Worm (Caenorhabditis elegans) whole organism, late embryonic: ENCODE data around the gene R10E11.9.

Experiments
- C38D4.7 ChIP-seq: fragments of 200-800 bp; sonication (Bioruptor generic); optimal IDR thresholded peaks from 2 replicates; lab custom pipeline; 2018; ENCODE audit warnings: mild to moderate bottlenecking, missing genetic modification characterization, moderate library complexity, missing compliant biosample characterization
- F13H6.1 ChIP-seq: sonication (generic microtip); optimal IDR thresholded peaks from 2 replicates; lab custom pipeline; 2016; ENCODE audit warnings: missing genetic modification characterization, missing compliant biosample characterization
- K02D7.2 ChIP-seq: sonication (generic microtip); optimal IDR thresholded peaks from 2 replicates; lab custom pipeline; 2017; ENCODE audit warnings: mild to moderate bottlenecking, missing genetic modification characterization, missing compliant biosample characterization
- K09A11.1 ChIP-seq: sonication (generic microtip); optimal IDR thresholded peaks from 2 replicates; lab custom pipeline; 2017; ENCODE audit warnings: antibody characterized with exemption, mild to moderate bottlenecking, missing genetic modification characterization, missing compliant biosample characterization; ENCODE audit not compliant: insufficient read depth
- T23F11.4 ChIP-seq: fragments of 200-800 bp; sonication (Bioruptor generic); optimal IDR thresholded peaks from 2 replicates; lab custom pipeline; 2018; ENCODE audit warnings: mild to moderate bottlenecking, missing genetic modification characterization, missing compliant biosample characterization
- Y22D7AL.16 ChIP-seq: sonication (generic microtip); optimal IDR thresholded peaks from 2 replicates; lab custom pipeline; 2016; ENCODE audit warnings: missing genetic modification characterization, missing compliant biosample characterization
- ama-1 ChIP-seq: fragments of 150-350 bp; optimal IDR thresholded peaks from 2 replicates; lab custom pipeline; 2014
- ceh-22 ChIP-seq: sonication (generic microtip); optimal IDR thresholded peaks from 2 replicates; lab custom pipeline; 2017; ENCODE audit warnings: missing biosample characterization, missing genetic modification characterization
- ceh-24 ChIP-seq: sonication (generic microtip); optimal IDR thresholded peaks from 2 replicates; lab custom pipeline; 2016; ENCODE audit warnings: mild to moderate bottlenecking, missing genetic modification characterization, missing compliant biosample characterization
- ceh-30 ChIP-seq: fragments of 150-350 bp; optimal IDR thresholded peaks from 2 replicates; lab custom pipeline; 2014; ENCODE audit warnings: missing biosample characterization, missing genetic modification characterization
- ceh-45 ChIP-seq: fragments of 200-800 bp; sonication (Bioruptor generic); IDR thresholded peaks from 2 replicates; pipeline ENCODE4 v1.3.6; 2022; ENCODE audit warnings: missing genetic modification reagents, missing genetic modification characterization, missing compliant biosample characterization
- ceh-48 ChIP-seq: sonication (generic microtip); optimal IDR thresholded peaks from 2 replicates; lab custom pipeline; 2016; ENCODE audit warnings: missing genetic modification characterization, inconsistent platforms, missing compliant biosample characterization
- ceh-6 ChIP-seq: fragments of 200-800 bp; sonication (Bioruptor generic); optimal IDR thresholded peaks from 2 replicates; lab custom pipeline; 2018; ENCODE audit warnings: mild to moderate bottlenecking, missing genetic modification characterization, missing compliant biosample characterization
- ceh-9 ChIP-seq: sonication (generic microtip); optimal IDR thresholded peaks from 2 replicates; lab custom pipeline; 2016; ENCODE audit warnings: mild to moderate bottlenecking, missing genetic modification characterization, inconsistent platforms, missing compliant biosample characterization
- dve-1 ChIP-seq: sonication (generic microtip); optimal IDR thresholded peaks from 2 replicates; lab custom pipeline; 2017; ENCODE audit warnings: antibody characterized with exemption, mild to moderate bottlenecking, missing genetic modification characterization, missing compliant biosample characterization
- elt-2 ChIP-seq: sonication (generic microtip); optimal IDR thresholded peaks from 2 replicates; lab custom pipeline; 2016; ENCODE audit warnings: missing genetic modification reagents, missing genetic modification characterization, missing compliant biosample characterization
- ets-4 ChIP-seq: sonication (generic microtip); optimal IDR thresholded peaks from 2 replicates; lab custom pipeline; 2016; ENCODE audit warnings: missing genetic modification characterization, missing compliant biosample characterization
- gmeb-2 ChIP-seq: sonication (generic microtip); optimal IDR thresholded peaks from 2 replicates; lab custom pipeline; 2016; ENCODE audit warnings: missing genetic modification characterization, inconsistent platforms, missing compliant biosample characterization
- hlh-15 ChIP-seq: sonication (generic microtip); optimal IDR thresholded peaks from 2 replicates; lab custom pipeline; 2016; ENCODE audit warnings: missing genetic modification characterization, missing compliant biosample characterization
- hlh-30 ChIP-seq: sonication (generic microtip); optimal IDR thresholded peaks from 2 replicates; lab custom pipeline; 2017; ENCODE audit warnings: antibody characterized with exemption, missing genetic modification characterization, missing compliant biosample characterization; ENCODE audit not compliant: insufficient read depth
- hlh-6 ChIP-seq: sonication (generic microtip); optimal IDR thresholded peaks from 2 replicates; lab custom pipeline; 2016; ENCODE audit warnings: missing genotype, missing genetic modification characterization, missing compliant biosample characterization
- mec-3 ChIP-seq: sonication (generic microtip); optimal IDR thresholded peaks from 2 replicates; lab custom pipeline; 2016; ENCODE audit warnings: borderline replicate concordance, missing genetic modification characterization, missing compliant biosample characterization
- nhr-11 ChIP-seq: fragments of 150-350 bp; optimal IDR thresholded peaks from 2 replicates; lab custom pipeline; 2014; ENCODE audit warnings: missing biosample characterization, missing genetic modification characterization
- nhr-232 ChIP-seq: sonication (generic microtip); optimal IDR thresholded peaks from 2 replicates; lab custom pipeline; 2016; ENCODE audit warnings: missing genetic modification characterization, missing compliant biosample characterization
- npax-4 ChIP-seq: sonication (generic microtip); optimal IDR thresholded peaks from 2 replicates; lab custom pipeline; 2016; ENCODE audit warnings: missing genetic modification characterization, missing compliant biosample characterization
- odd-2 ChIP-seq: sonication (generic microtip); optimal IDR thresholded peaks from 2 replicates; lab custom pipeline; 2017; ENCODE audit warnings: antibody characterized with exemption, mild to moderate bottlenecking, missing genetic modification characterization, missing compliant biosample characterization
- pag-3 ChIP-seq: sonication (generic microtip); optimal IDR thresholded peaks from 2 replicates; lab custom pipeline; 2016; ENCODE audit warnings: missing compliant biosample characterization, missing genetic modification characterization, borderline replicate concordance
- pat-9 ChIP-seq: fragments of 200-800 bp; sonication (Bioruptor generic); optimal IDR thresholded peaks from 2 replicates; lab custom pipeline; 2018; ENCODE audit warnings: mild to moderate bottlenecking, missing genetic modification characterization, moderate library complexity, missing compliant biosample characterization
- pax-1 ChIP-seq: fragments of 150-350 bp; optimal IDR thresholded peaks from 2 replicates; lab custom pipeline; 2014; ENCODE audit warnings: missing biosample characterization, missing genetic modification characterization
- pha-4 ChIP-seq: fragments of 150-350 bp; optimal IDR thresholded peaks from 2 replicates; lab custom pipeline; 2018; ENCODE audit warnings: missing biosample characterization, missing genetic modification reagents, missing genetic modification characterization
- pqm-1 ChIP-seq: sonication (generic microtip); optimal IDR thresholded peaks from 2 replicates; lab custom pipeline; 2016; ENCODE audit warnings: missing genetic modification characterization, missing compliant biosample characterization
- pros-1 ChIP-seq: fragments of 150-350 bp; optimal IDR thresholded peaks from 2 replicates; lab custom pipeline; 2014; ENCODE audit warnings: missing biosample characterization, missing genetic modification reagents, missing genetic modification characterization
- rnt-1 ChIP-seq: sonication (generic microtip); optimal IDR thresholded peaks from 2 replicates; lab custom pipeline; 2016; ENCODE audit warnings: missing genetic modification characterization, missing compliant biosample characterization
- sdc-2 ChIP-seq: sonication (generic microtip); optimal IDR thresholded peaks from 2 replicates; lab custom pipeline; 2016; ENCODE audit warnings: missing genotype, missing genetic modification characterization, missing compliant biosample characterization
- sox-4 ChIP-seq: sonication (generic microtip); optimal IDR thresholded peaks from 2 replicates; lab custom pipeline; 2017; ENCODE audit warnings: mild to moderate bottlenecking, missing genetic modification characterization, inconsistent platforms, missing compliant biosample characterization
- tbx-7 ChIP-seq: sonication (generic microtip); optimal IDR thresholded peaks from 2 replicates; lab custom pipeline; 2016; ENCODE audit warnings: missing genotype, missing genetic modification characterization, missing compliant biosample characterization
- zip-5 ChIP-seq: sonication (generic microtip); optimal IDR thresholded peaks from 2 replicates; lab custom pipeline; 2016; ENCODE audit warnings: missing genetic modification characterization, missing compliant biosample characterization
- ztf-16 ChIP-seq: sonication (generic microtip); optimal IDR thresholded peaks from 2 replicates; lab custom pipeline; 2017; ENCODE audit warnings: missing genetic modification characterization, missing compliant biosample characterization

R10E11.9 gene

DNA sequence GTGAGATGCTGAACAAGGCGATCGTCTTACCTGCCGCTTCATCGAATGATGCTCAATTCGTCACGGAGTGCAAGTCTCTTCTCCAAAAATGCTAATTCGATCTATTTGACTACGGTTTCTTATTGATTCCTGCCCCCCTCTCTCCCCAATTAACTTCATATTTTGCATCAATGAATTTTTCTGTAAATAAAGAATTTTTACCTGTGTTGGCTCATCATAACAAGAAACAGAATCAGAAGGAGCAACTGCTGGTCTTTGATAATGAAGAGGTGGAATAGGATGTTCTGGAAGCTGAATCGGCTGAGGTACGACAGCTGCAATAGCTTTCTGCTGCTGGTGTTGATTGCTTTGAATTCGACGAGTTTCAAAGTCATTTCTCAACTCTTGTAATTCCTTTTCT is 33.3 kb downstream of the R10E11.9 start:
- no peak for TF ChIP-seq C38D4.7 (GFP tag; lab: Kevin White, UChicago)
- TF ChIP-seq ceh-48 (tag; lab: Kevin White, UChicago) = no peak
- TF ChIP-seq nhr-11 (tag; lab: Kevin White, UChicago) = no peak
- TF ChIP-seq rnt-1 (tag; lab: Kevin White, UChicago) = no peak
- TF ChIP-seq ceh-22 = no peak
- TF ChIP-seq ceh-9 (tag; lab: Kevin White, UChicago) = no peak
- TF ChIP-seq pros-1 (tag; lab: Kevin White, UChicago) = no peak
- no peak for TF ChIP-seq ztf-16 (tag; lab: Kevin White, UChicago)
- TF ChIP-seq hlh-6 = no peak
- TF ChIP-seq ceh-24 (tag; lab: Kevin White, UChicago) = no peak
- TF ChIP-seq pag-3 = no peak
- no peak for TF ChIP-seq ceh-30 (tag; lab: Kevin White, UChicago)

DNA sequence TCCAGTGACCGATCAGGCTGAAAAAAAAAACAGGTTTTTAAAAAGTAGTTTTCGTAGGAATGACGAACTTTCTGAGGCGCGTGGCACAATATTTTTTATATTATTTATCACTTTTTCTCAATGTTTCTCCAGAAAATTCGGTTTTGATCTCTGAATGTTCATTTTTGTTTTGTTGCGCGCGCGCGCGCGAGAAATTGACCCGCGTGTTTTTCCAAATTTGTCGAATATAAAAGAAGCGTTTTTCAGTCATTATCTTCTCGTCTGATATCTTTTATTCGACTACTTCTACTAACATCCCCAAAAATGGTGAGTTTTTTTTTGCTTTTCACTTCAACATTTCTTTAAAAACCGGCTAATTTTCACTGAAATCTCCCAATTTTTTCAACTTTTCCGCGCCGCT is 34.6 kb downstream of the R10E11.9 start, which contains the start of gene rmd-1:
rmd-1 (plus strand) TSS at position 247 of the 400 bp plus-strand sequence.
- TF ChIP-seq pag-3 = no peak
- no peak for TF ChIP-seq hlh-30 (tag; lab: Kevin White, UChicago)
- TF ChIP-seq hlh-15 (tag; lab: Kevin White, UChicago) = no peak
- TF ChIP-seq ceh-45 = no peak
- no peak for TF ChIP-seq tbx-7 (tag; lab: Kevin White, UChicago)
- no peak for TF ChIP-seq K09A11.1
- TF ChIP-seq mec-3 (tag; lab: Kevin White, UChicago) = no peak
- no peak for TF ChIP-seq nhr-232 (tag; lab: Kevin White, UChicago)

DNA sequence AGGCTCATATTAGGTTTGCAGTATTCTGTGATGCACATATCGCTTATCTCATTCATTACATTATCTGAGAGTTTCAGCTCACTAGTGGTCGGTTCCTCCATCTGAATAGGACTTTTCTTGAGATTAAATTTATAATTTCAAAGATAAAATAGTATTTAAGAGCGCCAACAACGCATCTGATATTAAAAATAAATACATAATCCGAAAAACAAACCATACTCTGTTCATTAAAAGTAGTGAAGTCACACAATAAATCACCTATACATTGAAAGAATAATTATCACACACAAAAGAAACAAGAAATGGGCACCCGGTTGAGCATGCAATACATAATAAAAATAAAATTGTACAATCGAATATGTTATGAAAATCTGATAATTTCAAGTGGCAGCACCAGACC is 36.0 kb downstream of the R10E11.9 start, which contains the start of gene vps-53:
vps-53 (minus strand) TSS at position 101 of the 400 bp plus-strand sequence.
- TF ChIP-seq zip-5 (no peak), npax-4 (tag; lab: Kevin White, UChicago) (no peak), hlh-15 (tag; lab: Kevin White, UChicago) (no peak), pag-3 (no peak), Y22D7AL.16 (tag; lab: Kevin White, UChicago) (no peak), T23F11.4 (GFP tag; lab: Kevin White, UChicago) (no peak), ceh-22 (no peak), ets-4 (tag; lab: Kevin White, UChicago) (no peak), F13H6.1 (tag; lab: Kevin White, UChicago) (no peak), elt-2 (tag; lab: Kevin White, UChicago) (no peak), ceh-6 (GFP tag; lab: Kevin White, UChicago) (no peak), mec-3 (tag; lab: Kevin White, UChicago) (no peak), pha-4 (tag; lab: Kevin White, UChicago) (no peak), ztf-16 (tag; lab: Kevin White, UChicago) (no peak), gmeb-2 (no peak)

DNA sequence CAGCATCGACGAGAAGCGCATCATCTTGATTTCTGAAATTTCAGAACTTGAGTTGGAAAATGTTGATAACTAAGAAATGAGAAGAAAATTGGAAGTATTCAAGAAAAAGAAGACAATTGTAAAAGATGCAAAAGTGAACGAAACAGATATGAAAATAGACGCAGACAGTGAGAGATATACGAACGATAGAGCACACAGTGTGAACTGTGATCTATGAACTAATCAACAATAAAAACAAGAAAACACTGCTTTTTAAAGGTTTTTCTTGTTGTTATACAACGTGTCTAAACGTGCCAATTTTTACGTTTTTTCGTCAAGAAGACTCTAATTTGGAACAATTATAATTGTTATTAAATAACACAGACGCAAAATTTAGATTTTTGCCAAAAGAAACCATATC is 40.6 kb downstream of the R10E11.9 start, which contains the start of gene ech-6:
ech-6 (minus strand) TSS at position 32 of the 400 bp plus-strand sequence.
- TF ChIP-seq ceh-30 (tag; lab: Kevin White, UChicago) = no peak
- no peak for TF ChIP-seq odd-2 (tag; lab: Kevin White, UChicago)
- no peak for TF ChIP-seq pax-1 (tag; lab: Kevin White, UChicago)
- TF ChIP-seq ceh-24 (tag; lab: Kevin White, UChicago) = no peak
- no peak for TF ChIP-seq C38D4.7 (GFP tag; lab: Kevin White, UChicago)
- TF ChIP-seq K02D7.2 = no peak
- no peak for TF ChIP-seq K09A11.1
- no peak for TF ChIP-seq sdc-2
- no peak for TF ChIP-seq pqm-1 (tag; lab: Kevin White, UChicago)
- TF ChIP-seq Y22D7AL.16 (tag; lab: Kevin White, UChicago) = no peak
- TF ChIP-seq pha-4 (tag; lab: Kevin White, UChicago) = no peak

DNA sequence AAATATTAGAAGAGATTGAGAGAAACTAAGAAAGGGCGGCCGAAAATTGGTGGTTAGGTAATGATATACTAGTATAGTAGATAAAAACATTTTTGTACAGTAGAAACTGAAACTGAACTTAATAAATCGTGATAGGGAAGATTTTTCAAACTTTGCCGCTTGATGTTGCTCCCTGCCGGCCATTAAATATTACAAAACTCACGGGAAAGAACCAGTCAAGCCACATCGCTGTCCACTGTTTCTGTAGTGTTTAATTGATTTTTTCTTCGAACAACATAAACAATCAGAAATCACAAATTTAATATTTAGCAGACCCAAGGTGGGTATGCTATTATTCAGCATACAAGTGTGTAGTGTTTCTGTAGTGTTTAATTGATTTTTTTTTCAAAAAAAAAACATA is 42.4 kb downstream of the R10E11.9 start, which contains the start of gene T05G5.5:
T05G5.5 (minus strand) TSS at position 359 of the 400 bp plus-strand sequence.
- TF ChIP-seq dve-1 (no peak), ama-1 (lab: Kevin White, UChicago) (no peak), sox-4 (tag; lab: Kevin White, UChicago) (no peak), K02D7.2 (no peak), pat-9 (no peak)
